Worm (Caenorhabditis elegans) whole organism, late embryonic: ENCODE results near the gene zfp-1.

Experiments used
- dmd-4 ChIP-seq: sonication (generic microtip); optimal IDR thresholded peaks from 2 replicates; lab custom pipeline; 2016; ENCODE audit warnings: borderline replicate concordance, missing genetic modification characterization, missing compliant biosample characterization
- elt-2 ChIP-seq: sonication (generic microtip); optimal IDR thresholded peaks from 2 replicates; lab custom pipeline; 2016; ENCODE audit warnings: missing genetic modification reagents, missing genetic modification characterization, missing compliant biosample characterization
- ets-4 ChIP-seq: sonication (generic microtip); optimal IDR thresholded peaks from 2 replicates; lab custom pipeline; 2016; ENCODE audit warnings: missing genetic modification characterization, missing compliant biosample characterization
- fkh-10 ChIP-seq: fragments of 150-350 bp; optimal IDR thresholded peaks from 2 replicates; lab custom pipeline; 2014; ENCODE audit warnings: missing biosample characterization, missing genetic modification reagents, missing genetic modification characterization
- hlh-6 ChIP-seq: sonication (generic microtip); optimal IDR thresholded peaks from 2 replicates; lab custom pipeline; 2016; ENCODE audit warnings: missing genotype, missing genetic modification characterization, missing compliant biosample characterization
- tbx-2 ChIP-seq: sonication (generic microtip); optimal IDR thresholded peaks from 2 replicates; lab custom pipeline; 2016; ENCODE audit warnings: missing genetic modification characterization, missing compliant biosample characterization

DNA sequence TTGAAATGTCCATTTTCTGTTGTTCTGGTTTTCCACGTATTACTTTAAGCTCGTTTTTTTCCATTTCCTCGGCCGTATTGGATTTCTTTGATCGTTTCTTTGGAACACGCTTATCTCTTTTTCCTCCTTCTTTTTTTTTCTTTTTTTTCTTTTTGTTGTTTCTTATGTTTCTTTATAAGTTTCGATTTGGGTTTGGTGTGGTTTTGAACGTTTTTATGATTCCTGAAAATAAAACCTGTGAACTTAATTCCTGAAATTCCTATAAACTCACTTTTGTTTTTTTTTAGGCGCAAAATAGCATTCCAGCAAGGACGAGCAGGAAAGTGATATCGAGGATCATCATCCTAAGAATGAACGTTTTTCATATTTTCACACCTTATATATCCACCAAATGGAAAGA lies 20.2 kb upstream of the zfp-1 start, which contains the start of gene K02D10.2:
- TF ChIP-seq tbx-2 (tag; lab: Kevin White, UChicago) (no peak), ets-4 (no peak), fkh-10 (GFP tag; lab: Kevin White, UChicago) (no peak), elt-2 (tag; lab: Kevin White, UChicago) (no peak), dmd-4 (tag; lab: Kevin White, UChicago) (no peak), hlh-6 (tag; lab: Kevin White, UChicago) (no peak)
